Worm (Caenorhabditis elegans): ENCODE data around the gene T01E8.8.
"Not testable (repeated sequence)": the region's sequence is repeated elsewhere in the genome, so short reads cannot be mapped to it uniquely, and the experiment has no call there.

Gene T01E8.8

ce11 chrII:10242294-10242693, 11.2 kb downstream of the T01E8.8 start, which contains the start of gene mrps-14:
TSS of gene mrps-14 (minus strand) at chrII:10242490.
- TF ChIP-seq mab-5 (tag; optimal IDR thresholded peaks at IDR 0.05), result no peak
- no peak for TF ChIP-seq peb-1 (tag; optimal IDR thresholded peaks at IDR 0.05)
- TF ChIP-seq ztf-1 (GFP tag; conservative IDR thresholded peaks at IDR 0.05), result no peak
- no peak for TF ChIP-seq mdl-1 (tag; optimal IDR thresholded peaks at IDR 0.05)
- no peak for TF ChIP-seq gmeb-1 (tag; optimal IDR thresholded peaks at IDR 0.05)

- TF ChIP-seq nhr-10 (tag; optimal IDR thresholded peaks at IDR 0.05) (no peak), gmeb-1 (tag; optimal IDR thresholded peaks at IDR 0.05) (no peak), nhr-6 (tag; optimal IDR thresholded peaks at IDR 0.05) (no peak), nhr-25 (tag; optimal IDR thresholded peaks at IDR 0.05) (no peak), unc-39 (tag; optimal IDR thresholded peaks at IDR 0.05) (no peak), crh-2 (tag; optimal IDR thresholded peaks at IDR 0.05) (no peak), peb-1 (tag; optimal IDR thresholded peaks at IDR 0.05) (no peak), ztf-4 (tag; optimal IDR thresholded peaks at IDR 0.05) (no peak), dmd-4 (tag; optimal IDR thresholded peaks at IDR 0.05) (no peak), skn-1 (tag; optimal IDR thresholded peaks at IDR 0.05) (no peak), unc-55 (GFP tag; optimal IDR thresholded peaks at IDR 0.05) (no peak), ZK546.5 (tag; optimal IDR thresholded peaks at IDR 0.05) (no peak), elt-1 (tag; optimal IDR thresholded peaks at IDR 0.05) (no peak), snpc-4 (tag; optimal IDR thresholded peaks at IDR 0.05) (no peak), zag-1 (tag; optimal IDR thresholded peaks at IDR 0.05) (no peak), sma-3 (GFP tag; optimal IDR thresholded peaks at IDR 0.05) (no peak)
Measured at ce11 chrII:10245612-10246011, 14.5 kb downstream of the T01E8.8 start.

- TF ChIP-seq nhr-10 (tag; optimal IDR thresholded peaks at IDR 0.05) (no peak), nhr-21 (tag; optimal IDR thresholded peaks at IDR 0.05) (no peak)
Measured at ce11 chrII:10247154-10247553, 16.1 kb downstream of the T01E8.8 start.

- not testable (repeated sequence) for TF ChIP-seq nhr-10, mbf-1, mab-5 (tag; optimal IDR thresholded peaks at IDR 0.05)
Measured at ce11 chrII:10247594-10248283, 16.7 kb downstream of the T01E8.8 start, which contains the start of gene nrde-2. TSS of gene nrde-2 (minus strand) at chrII:10247638.

ce11 chrII:10248355-10249041, 17.4 kb downstream of the T01E8.8 start, which contains the start of gene atad-3:
TSS of gene atad-3 (plus strand) at chrII:10248991.
- TF ChIP-seq nhr-23 (tag; optimal IDR thresholded peaks at IDR 0.05) (no peak), unc-39 (tag; optimal IDR thresholded peaks at IDR 0.05) (no peak), lin-39 (tag; optimal IDR thresholded peaks at IDR 0.05) (no peak), nhr-11 (tag; optimal IDR thresholded peaks at IDR 0.05) (no peak), ceh-82 (tag; optimal IDR thresholded peaks at IDR 0.05) (peak; percentile 7), ztf-1 (GFP tag; conservative IDR thresholded peaks at IDR 0.05) (no peak), C34F6.9 (tag; optimal IDR thresholded peaks at IDR 0.05) (peak; percentile 89), nhr-237 (tag; optimal IDR thresholded peaks at IDR 0.05) (peak; percentile 12), dmd-4 (tag; optimal IDR thresholded peaks at IDR 0.05) (no peak), lin-13 (GFP tag; optimal IDR thresholded peaks at IDR 0.05) (peak; percentile 92), ceh-16 (tag; optimal IDR thresholded peaks at IDR 0.05) (no peak), peb-1 (tag; optimal IDR thresholded peaks at IDR 0.05) (no peak), unc-55 (GFP tag; optimal IDR thresholded peaks at IDR 0.05) (peak; percentile 85), egl-27 (tag; optimal IDR thresholded peaks at IDR 0.05) (peak; percentile 55), alr-1 (tag; optimal IDR thresholded peaks at IDR 0.05) (no peak), skn-1 (tag; optimal IDR thresholded peaks at IDR 0.05) (no peak), nhr-12 (tag; optimal IDR thresholded peaks at IDR 0.05) (no peak), mab-5 (tag; optimal IDR thresholded peaks at IDR 0.05) (peak; percentile 76), sma-9 (GFP tag; optimal IDR thresholded peaks at IDR 0.05) (peak; percentile 94), sma-9 (tag; optimal IDR thresholded peaks at IDR 0.05) (no peak), ztf-4 (tag; optimal IDR thresholded peaks at IDR 0.05) (peak; percentile 43), mbf-1 (tag; optimal IDR thresholded peaks at IDR 0.05) (no peak), lsy-2 (tag; optimal IDR thresholded peaks at IDR 0.05) (peak; percentile 83 to 91), ZK546.5 (tag; optimal IDR thresholded peaks at IDR 0.05) (peak; percentile 44), elt-3 (tag; optimal IDR thresholded peaks at IDR 0.05) (no peak), gmeb-1 (tag; optimal IDR thresholded peaks at IDR 0.05) (peak; percentile 83), elt-1 (tag; optimal IDR thresholded peaks at IDR 0.05) (no peak), aly-2 (tag; optimal IDR thresholded peaks at IDR 0.05) (no peak), sma-3 (GFP tag; optimal IDR thresholded peaks at IDR 0.05) (peak; percentile 91), nhr-21 (tag; optimal IDR thresholded peaks at IDR 0.05) (peak; percentile 74), nhr-6 (tag; optimal IDR thresholded peaks at IDR 0.05) (peak; percentile 70), crh-2 (tag; optimal IDR thresholded peaks at IDR 0.05) (peak; percentile 85), snpc-4 (tag; optimal IDR thresholded peaks at IDR 0.05) (peak; percentile 72), lin-11 (tag; optimal IDR thresholded peaks at IDR 0.05) (peak; percentile 68), nhr-10 (tag; optimal IDR thresholded peaks at IDR 0.05) (no peak), nhr-129 (tag; optimal IDR thresholded peaks at IDR 0.05) (peak; percentile 86), nhr-25 (tag; optimal IDR thresholded peaks at IDR 0.05) (peak; percentile 86), Y55F3AM.14 (GFP tag; optimal IDR thresholded peaks at IDR 0.05) (peak; percentile 46), zag-1 (tag; optimal IDR thresholded peaks at IDR 0.05) (peak; percentile 79)

All from whole organism, L2 larva.